Worm (Caenorhabditis elegans) whole organism, L2 larva: Measurements from ENCODE around the gene F59D12.5.

Source experiments
- C34F6.9 ChIP-seq: fragments of 150-350 bp; optimal IDR thresholded peaks from 2 replicates; lab custom pipeline; 2014; ENCODE audit warnings: missing biosample characterization, missing genetic modification characterization
- F13H6.1 ChIP-seq: sonication (generic microtip); optimal IDR thresholded peaks from 2 replicates; lab custom pipeline; 2016; ENCODE audit warnings: missing genetic modification characterization, missing compliant biosample characterization
- R02D3.7 ChIP-seq: fragments of 150-350 bp; optimal IDR thresholded peaks from 2 replicates; lab custom pipeline; 2014; ENCODE audit warnings: missing biosample characterization, missing genetic modification characterization
- Y55F3AM.14 ChIP-seq: fragments of 200-800 bp; sonication (Bioruptor generic); optimal IDR thresholded peaks from 2 replicates; lab custom pipeline; 2018; ENCODE audit warnings: mild to moderate bottlenecking, missing genetic modification characterization, missing compliant biosample characterization
- ZK546.5 ChIP-seq: sonication (generic microtip); optimal IDR thresholded peaks from 2 replicates; lab custom pipeline; 2017; ENCODE audit warnings: missing biosample characterization, missing genetic modification characterization
- alr-1 ChIP-seq: fragments of 150-350 bp; optimal IDR thresholded peaks from 2 replicates; lab custom pipeline; 2014; ENCODE audit warnings: missing biosample characterization, missing genetic modification characterization
- aly-2 ChIP-seq: fragments of 150-350 bp; optimal IDR thresholded peaks from 2 replicates; lab custom pipeline; 2014; ENCODE audit warnings: missing biosample characterization, missing genetic modification characterization
- ama-1 ChIP-seq: fragments of 150-350 bp; optimal IDR thresholded peaks from 2 replicates; lab custom pipeline; 2018; ENCODE audit warnings: inconsistent platforms
- blmp-1 ChIP-seq: sonication (generic microtip); optimal IDR thresholded peaks from 2 replicates; lab custom pipeline; 2017; ENCODE audit warnings: missing genetic modification characterization, mild to moderate bottlenecking, missing compliant biosample characterization, antibody characterized with exemption, moderate library complexity; ENCODE audit not compliant: insufficient read depth
- ceh-16 ChIP-seq: fragments of 150-350 bp; optimal IDR thresholded peaks from 2 replicates; lab custom pipeline; 2014; ENCODE audit warnings: missing biosample characterization, missing genetic modification characterization
- ceh-82 ChIP-seq: fragments of 150-350 bp; optimal IDR thresholded peaks from 2 replicates; lab custom pipeline; 2014; ENCODE audit warnings: missing biosample characterization, missing genetic modification characterization
- crh-2 ChIP-seq: sonication (generic microtip); optimal IDR thresholded peaks from 2 replicates; lab custom pipeline; 2017; ENCODE audit warnings: missing biosample characterization, missing genetic modification characterization
- dmd-4 ChIP-seq: sonication (generic microtip); optimal IDR thresholded peaks from 2 replicates; lab custom pipeline; 2017; ENCODE audit warnings: missing biosample characterization, missing genetic modification characterization
- egl-27 ChIP-seq: sonication (generic microtip); optimal IDR thresholded peaks from 3 replicates; lab custom pipeline; 2017; ENCODE audit warnings: missing biosample characterization, missing genetic modification reagents, missing genetic modification characterization
- elt-1 ChIP-seq: fragments of 150-350 bp; optimal IDR thresholded peaks from 2 replicates; lab custom pipeline; 2014; ENCODE audit warnings: missing biosample characterization, missing genetic modification characterization
- elt-3 ChIP-seq: sonication (generic microtip); optimal IDR thresholded peaks from 2 replicates; lab custom pipeline; 2017; ENCODE audit warnings: missing biosample characterization, missing genetic modification characterization
- fos-1 ChIP-seq: fragments of 150-350 bp; optimal IDR thresholded peaks from 2 replicates; lab custom pipeline; 2014; ENCODE audit warnings: missing biosample characterization, missing genetic modification characterization
- gmeb-1 ChIP-seq: fragments of 150-350 bp; optimal IDR thresholded peaks from 2 replicates; lab custom pipeline; 2014; ENCODE audit warnings: missing biosample characterization, missing genetic modification characterization
- lin-11 ChIP-seq: fragments of 150-350 bp; sonication (generic microtip); optimal IDR thresholded peaks from 2 replicates; lab custom pipeline; 2014; ENCODE audit warnings: missing biosample characterization, missing genetic modification characterization, inconsistent platforms, mixed read lengths
- lin-13 ChIP-seq: fragments of 150-350 bp; optimal IDR thresholded peaks from 2 replicates; lab custom pipeline; 2014; ENCODE audit warnings: missing biosample characterization, missing genetic modification reagents, missing genetic modification characterization
- lin-39 ChIP-seq: fragments of 150-350 bp; optimal IDR thresholded peaks from 2 replicates; lab custom pipeline; 2014; ENCODE audit warnings: missing biosample characterization, missing genetic modification reagents, missing genetic modification characterization
- lsy-2 ChIP-seq, 2 experiments: fragments of 150-350 bp in 1 of 2; sonication (generic microtip) in 1 of 2; optimal IDR thresholded peaks; 2 replicates each; lab custom pipeline; 2014 to 2017; ENCODE audit warnings: missing biosample characterization in 2 of 2, missing genetic modification characterization in 2 of 2
- mab-5 ChIP-seq: fragments of 150-350 bp; optimal IDR thresholded peaks from 2 replicates; lab custom pipeline; 2014; ENCODE audit warnings: missing biosample characterization, missing genetic modification characterization
- mbf-1 ChIP-seq: sonication (generic microtip); optimal IDR thresholded peaks from 2 replicates; lab custom pipeline; 2017; ENCODE audit warnings: missing biosample characterization, missing genetic modification characterization
- mdl-1 ChIP-seq, 2 experiments: fragments of 150-350 bp in 1 of 2; sonication (generic microtip) in 1 of 2; optimal IDR thresholded peaks; 2 replicates each; lab custom pipeline; 2017; ENCODE audit warnings: missing biosample characterization in 2 of 2, missing genetic modification characterization in 2 of 2
- nhr-10 ChIP-seq: sonication (generic microtip); optimal IDR thresholded peaks from 2 replicates; lab custom pipeline; 2017; ENCODE audit warnings: missing biosample characterization, missing genetic modification characterization
- nhr-11 ChIP-seq: fragments of 150-350 bp; optimal IDR thresholded peaks from 2 replicates; lab custom pipeline; 2014; ENCODE audit warnings: missing biosample characterization, missing genetic modification characterization
- nhr-12 ChIP-seq: fragments of 150-350 bp; optimal IDR thresholded peaks from 2 replicates; lab custom pipeline; 2014; ENCODE audit warnings: missing biosample characterization, missing genetic modification characterization
- nhr-129 ChIP-seq: fragments of 150-350 bp; optimal IDR thresholded peaks from 2 replicates; lab custom pipeline; 2014; ENCODE audit warnings: missing biosample characterization, missing genetic modification characterization
- nhr-21 ChIP-seq: fragments of 150-350 bp; optimal IDR thresholded peaks from 2 replicates; lab custom pipeline; 2014; ENCODE audit warnings: missing biosample characterization, missing genetic modification characterization
- nhr-23 ChIP-seq: fragments of 150-350 bp; optimal IDR thresholded peaks from 2 replicates; lab custom pipeline; 2014; ENCODE audit warnings: missing biosample characterization, missing genetic modification reagents, missing genetic modification characterization
- nhr-237 ChIP-seq: fragments of 150-350 bp; optimal IDR thresholded peaks from 2 replicates; lab custom pipeline; 2014; ENCODE audit warnings: missing biosample characterization, missing genetic modification characterization
- nhr-25 ChIP-seq: fragments of 150-350 bp; sonication (generic microtip); optimal IDR thresholded peaks from 3 replicates; lab custom pipeline; 2014; ENCODE audit warnings: missing biosample characterization, missing genetic modification characterization
- nhr-6 ChIP-seq: fragments of 150-350 bp; optimal IDR thresholded peaks from 2 replicates; lab custom pipeline; 2014; ENCODE audit warnings: missing biosample characterization, missing genetic modification characterization
- nhr-77 ChIP-seq: fragments of 150-350 bp; optimal IDR thresholded peaks from 2 replicates; lab custom pipeline; 2014; ENCODE audit warnings: missing biosample characterization, missing genetic modification characterization
- peb-1 ChIP-seq: fragments of 150-350 bp; optimal IDR thresholded peaks from 2 replicates; lab custom pipeline; 2014; ENCODE audit warnings: missing biosample characterization, missing genetic modification characterization
- sem-4 ChIP-seq: fragments of 150-350 bp; optimal IDR thresholded peaks from 2 replicates; lab custom pipeline; 2014; ENCODE audit warnings: missing biosample characterization, missing genetic modification reagents, missing genetic modification characterization
- skn-1 ChIP-seq: sonication (generic microtip); optimal IDR thresholded peaks from 2 replicates; lab custom pipeline; 2017; ENCODE audit warnings: missing biosample characterization, missing genetic modification characterization
- sma-3 ChIP-seq: sonication (generic microtip); optimal IDR thresholded peaks from 2 replicates; lab custom pipeline; 2016; ENCODE audit warnings: missing genetic modification reagents, missing genetic modification characterization, missing compliant biosample characterization
- sma-9 ChIP-seq, 2 experiments: fragments of 150-350 bp in 1 of 2; sonication (generic microtip) in 1 of 2; optimal IDR thresholded peaks; 2 replicates each; lab custom pipeline; 2014 to 2016; ENCODE audit warnings: missing genetic modification characterization in 2 of 2, mild to moderate bottlenecking in 1 of 2, missing biosample characterization in 1 of 2, missing compliant biosample characterization in 1 of 2, missing genetic modification reagents in 1 of 2, moderate library complexity in 1 of 2
- snpc-4 ChIP-seq: fragments of 150-350 bp; optimal IDR thresholded peaks from 2 replicates; lab custom pipeline; 2014; ENCODE audit warnings: missing biosample characterization, missing genetic modification characterization
- unc-39 ChIP-seq: fragments of 150-350 bp; optimal IDR thresholded peaks from 2 replicates; lab custom pipeline; 2014; ENCODE audit warnings: missing biosample characterization, missing genetic modification characterization
- unc-55 ChIP-seq: fragments of 150-350 bp; sonication (generic microtip); optimal IDR thresholded peaks from 3 replicates; lab custom pipeline; 2014; ENCODE audit warnings: missing biosample characterization, missing genetic modification reagents, missing genetic modification characterization
- unc-62 ChIP-seq: fragments of 150-350 bp; optimal IDR thresholded peaks from 2 replicates; lab custom pipeline; 2014; ENCODE audit warnings: missing biosample characterization, missing genetic modification reagents, missing genetic modification characterization
- zag-1 ChIP-seq: fragments of 150-350 bp; optimal IDR thresholded peaks from 2 replicates; lab custom pipeline; 2014; ENCODE audit warnings: missing biosample characterization, missing genetic modification characterization
- ztf-1 ChIP-seq: fragments of 200-800 bp; sonication (Bioruptor generic); conservative IDR thresholded peaks from 2 replicates; pipeline ENCODE4 v1.3.6; 2022; ENCODE audit warnings: missing genetic modification characterization, missing compliant biosample characterization
- ztf-11 ChIP-seq: sonication (generic microtip); optimal IDR thresholded peaks from 2 replicates; lab custom pipeline; 2017; ENCODE audit warnings: missing biosample characterization, missing genetic modification characterization
- ztf-4 ChIP-seq: fragments of 150-350 bp; optimal IDR thresholded peaks from 2 replicates; lab custom pipeline; 2014; ENCODE audit warnings: missing biosample characterization, missing genetic modification characterization

F59D12.5 gene

DNA sequence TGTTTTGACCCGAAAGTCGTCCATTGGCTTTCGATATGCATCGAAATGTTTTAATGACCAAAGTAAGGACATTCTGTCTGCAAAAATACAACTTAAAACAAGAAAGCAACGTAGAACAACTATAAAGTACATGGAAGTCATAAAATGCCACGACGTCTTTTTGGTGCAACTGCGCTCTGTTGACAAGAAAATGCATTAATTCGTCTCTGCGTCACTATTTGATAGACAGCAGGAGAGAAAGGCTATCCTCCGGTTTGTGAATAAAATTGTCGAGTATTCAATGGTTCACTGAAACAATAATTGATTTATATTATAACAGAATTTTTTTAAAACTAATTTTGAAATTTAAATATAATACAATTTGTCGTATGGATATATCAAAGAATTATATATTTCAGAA, 30.7 kb downstream of the F59D12.5 start, which contains the start of gene ergi-3:
ergi-3 (minus strand) TSS at position 311 of the 400 bp plus-strand sequence.
- TF ChIP-seq egl-27 (tag; lab: Kevin White, UChicago) (no peak), ceh-16 (tag; lab: Kevin White, UChicago) (no peak), nhr-25 (tag; lab: Kevin White, UChicago) (peak; percentile 66), nhr-77 (tag; lab: Kevin White, UChicago) (no peak), ztf-11 (no peak), peb-1 (tag; lab: Kevin White, UChicago) (no peak), lin-39 (tag; lab: Kevin White, UChicago) (no peak), sma-9 (GFP tag; optimal IDR thresholded peaks at IDR 0.05; lab: Kevin White, UChicago) (peak; percentile 69), sma-9 (tag; optimal IDR thresholded peaks at IDR 0.05; lab: Kevin White, UChicago) (no peak), skn-1 (tag; lab: Kevin White, UChicago) (no peak), unc-55 (peak; percentile 89), nhr-10 (tag; lab: Kevin White, UChicago) (no peak), nhr-11 (tag; lab: Kevin White, UChicago) (no peak), nhr-12 (no peak), gmeb-1 (tag; lab: Kevin White, UChicago) (peak; percentile 36), nhr-23 (tag; lab: Kevin White, UChicago) (no peak), sma-3 (GFP tag; lab: Kevin White, UChicago) (peak; percentile 33), nhr-6 (tag; lab: Kevin White, UChicago) (peak; percentile 52), mbf-1 (no peak), nhr-129 (tag; lab: Kevin White, UChicago) (peak; percentile 86), unc-62 (no peak), nhr-237 (tag; lab: Kevin White, UChicago) (no peak), F13H6.1 (tag; lab: Kevin White, UChicago) (peak; percentile 29), dmd-4 (tag; lab: Kevin White, UChicago) (no peak), sem-4 (tag; lab: Kevin White, UChicago) (peak; percentile 82), ama-1 (lab: Kevin White, UChicago) (peak; percentile 17), mdl-1 (tag; optimal IDR thresholded peaks at IDR 0.05; lab: Kevin White, UChicago) (peak in 1 of 2 experiments; percentile 5), aly-2 (tag; lab: Kevin White, UChicago) (no peak), alr-1 (tag; lab: Kevin White, UChicago) (no peak), fos-1 (tag; lab: Kevin White, UChicago) (peak; percentile 76), lin-11 (tag; lab: Kevin White, UChicago) (no peak), lin-13 (GFP tag; lab: Kevin White, UChicago) (peak; percentile 73), mab-5 (peak; percentile 54), R02D3.7 (no peak), snpc-4 (peak; percentile 3), blmp-1 (tag; lab: Kevin White, UChicago) (no peak), lsy-2 (tag; optimal IDR thresholded peaks at IDR 0.05; lab: Kevin White, UChicago) (peak in 1 of 2 experiments; percentile 78), Y55F3AM.14 (GFP tag; lab: Kevin White, UChicago) (no peak), ZK546.5 (no peak), crh-2 (tag; lab: Kevin White, UChicago) (peak; percentile 96), elt-1 (tag; lab: Kevin White, UChicago) (no peak), ceh-82 (tag; lab: Kevin White, UChicago) (no peak), ztf-4 (tag; lab: Kevin White, UChicago) (peak; percentile 55), ztf-1 (GFP tag; lab: Robert Waterston, UW) (no peak), unc-39 (tag; lab: Kevin White, UChicago) (no peak), elt-3 (tag; lab: Kevin White, UChicago) (no peak), nhr-21 (peak; percentile 41), zag-1 (peak; percentile 36), C34F6.9 (tag; lab: Kevin White, UChicago) (peak; percentile 86)
- TF ChIP-seq, all 48 proteins: peak for 21
